Worm (Caenorhabditis elegans) whole organism, L1 larva: Measurements from ENCODE around the gene K12H6.8.

Experiments used
- alr-1 ChIP-seq: fragments of 200-800 bp; sonication (Bioruptor generic); optimal IDR thresholded peaks from 2 replicates; lab custom pipeline; 2018; ENCODE audit warnings: borderline replicate concordance, mild to moderate bottlenecking, missing genetic modification characterization, missing compliant biosample characterization
- aly-2 ChIP-seq: fragments of 150-350 bp; optimal IDR thresholded peaks from 2 replicates; lab custom pipeline; 2014; ENCODE audit warnings: missing biosample characterization, missing genetic modification characterization
- blmp-1 ChIP-seq: fragments of 150-350 bp; optimal IDR thresholded peaks from 2 replicates; lab custom pipeline; 2014; ENCODE audit warnings: missing biosample characterization, missing genetic modification characterization
- ceh-63 ChIP-seq: fragments of 200-800 bp; sonication (Bioruptor generic); optimal IDR thresholded peaks from 2 replicates; lab custom pipeline; 2018; ENCODE audit warnings: mild to moderate bottlenecking, missing genetic modification characterization, missing compliant biosample characterization
- ceh-8 ChIP-seq: fragments of 200-800 bp; sonication (Bioruptor generic); optimal IDR thresholded peaks from 2 replicates; lab custom pipeline; 2018; ENCODE audit warnings: mild to moderate bottlenecking, missing genetic modification characterization, moderate library complexity, missing compliant biosample characterization
- ceh-82 ChIP-seq, 3 experiments: fragments of 150-350 bp in 1 of 3; sonication (generic microtip) in 2 of 3; optimal IDR thresholded peaks; 2 replicates each; lab custom pipeline; 2014 to 2017; ENCODE audit warnings: missing biosample characterization in 3 of 3, missing genetic modification characterization in 3 of 3
- ceh-88 ChIP-seq: fragments of 200-800 bp; sonication (Bioruptor generic); IDR thresholded peaks from 2 replicates; pipeline ENCODE4 v1.3.6; 2022; ENCODE audit warnings: missing genetic modification characterization, missing compliant biosample characterization
- ceh-90 ChIP-seq: sonication (generic microtip); optimal IDR thresholded peaks from 2 replicates; lab custom pipeline; 2016; ENCODE audit warnings: missing genetic modification characterization, missing compliant biosample characterization
- ces-1 ChIP-seq: fragments of 150-350 bp; optimal IDR thresholded peaks from 2 replicates; lab custom pipeline; 2014; ENCODE audit warnings: missing biosample characterization, missing genetic modification reagents, missing genetic modification characterization
- efl-1 ChIP-seq, 4 experiments: fragments of 150-350 bp; optimal IDR thresholded peaks in 3 of 4; peaks in 1 of 4; 1 replicate in 1 of 4; 2 replicates in 3 of 4; lab custom pipeline; 2014; ENCODE audit warnings: missing biosample characterization in 2 of 4, missing genetic modification characterization in 2 of 4, missing genetic modification reagents in 2 of 4
- efl-3 ChIP-seq: fragments of 200-800 bp; sonication (Bioruptor generic); optimal IDR thresholded peaks from 2 replicates; lab custom pipeline; 2018; ENCODE audit warnings: mild to moderate bottlenecking, missing genetic modification characterization, missing compliant biosample characterization
- egl-13 ChIP-seq: sonication (generic microtip); optimal IDR thresholded peaks from 2 replicates; lab custom pipeline; 2016; ENCODE audit warnings: missing genotype, missing genetic modification reagents, missing genetic modification characterization, missing compliant biosample characterization
- egl-27 ChIP-seq, 2 experiments: fragments of 150-350 bp in 1 of 2; sonication (generic microtip); optimal IDR thresholded peaks; 3 replicates each; lab custom pipeline; 2017 to 2018; ENCODE audit warnings: missing biosample characterization in 2 of 2, missing genetic modification characterization in 2 of 2, missing genetic modification reagents in 2 of 2
- elt-3 ChIP-seq, 6 experiments: fragments of 150-350 bp in 1 of 6; sonication (generic microtip); optimal IDR thresholded peaks; 2 replicates each; lab custom pipeline; 2017 to 2018; ENCODE audit warnings: missing biosample characterization in 6 of 6, missing genetic modification characterization in 6 of 6, inconsistent platforms in 1 of 6
- ets-5 ChIP-seq: fragments of 200-800 bp; sonication (Bioruptor generic); IDR thresholded peaks from 2 replicates; pipeline ENCODE4 v1.3.6; 2022; ENCODE audit warnings: missing genetic modification characterization, missing compliant biosample characterization
- fkh-4 ChIP-seq: sonication (generic microtip); optimal IDR thresholded peaks from 2 replicates; lab custom pipeline; 2016; ENCODE audit warnings: missing compliant biosample characterization, missing genetic modification characterization, borderline replicate concordance
- fos-1 ChIP-seq: fragments of 150-350 bp; optimal IDR thresholded peaks from 2 replicates; lab custom pipeline; 2014; ENCODE audit warnings: missing biosample characterization, missing genetic modification characterization
- hlh-17 ChIP-seq: fragments of 200-800 bp; sonication (Bioruptor generic); optimal IDR thresholded peaks from 2 replicates; lab custom pipeline; 2018; ENCODE audit warnings: missing genetic modification characterization, mild to moderate bottlenecking, missing compliant biosample characterization, moderate library complexity, borderline replicate concordance
- hpl-2 ChIP-seq: fragments of 150-350 bp; optimal IDR thresholded peaks from 2 replicates; lab custom pipeline; 2014; ENCODE audit warnings: missing biosample characterization, missing genetic modification reagents, missing genetic modification characterization
- lin-13 ChIP-seq: fragments of 150-350 bp; optimal IDR thresholded peaks from 2 replicates; lab custom pipeline; 2014; ENCODE audit warnings: missing biosample characterization, missing genetic modification reagents, missing genetic modification characterization
- lin-14 ChIP-seq: fragments of 200-800 bp; sonication (Bioruptor generic); optimal IDR thresholded peaks from 2 replicates; lab custom pipeline; 2018; ENCODE audit warnings: mild to moderate bottlenecking, missing genetic modification characterization, moderate library complexity, missing compliant biosample characterization
- lin-15B ChIP-seq: fragments of 150-350 bp; sonication (generic microtip); optimal IDR thresholded peaks from 3 replicates; lab custom pipeline; 2014; ENCODE audit warnings: missing biosample characterization, missing genetic modification characterization
- lin-35 ChIP-seq, 2 experiments: fragments of 150-350 bp; optimal IDR thresholded peaks; 2 replicates each; lab custom pipeline; 2014; ENCODE audit warnings: missing biosample characterization in 2 of 2, missing genetic modification characterization in 2 of 2, missing genetic modification reagents in 2 of 2
- lin-39 ChIP-seq: fragments of 150-350 bp; optimal IDR thresholded peaks from 2 replicates; lab custom pipeline; 2014; ENCODE audit warnings: missing biosample characterization, missing genetic modification reagents, missing genetic modification characterization
- lir-3 ChIP-seq: sonication (generic microtip); optimal IDR thresholded peaks from 2 replicates; lab custom pipeline; 2016; ENCODE audit warnings: mild to moderate bottlenecking, missing genetic modification characterization, moderate library complexity, missing compliant biosample characterization; ENCODE audit not compliant: poor library complexity
- mdl-1 ChIP-seq, 2 experiments: fragments of 150-350 bp; optimal IDR thresholded peaks; 2 replicates each; lab custom pipeline; 2014 to 2017; ENCODE audit warnings: missing biosample characterization in 2 of 2, missing genetic modification characterization in 2 of 2, inconsistent platforms in 1 of 2
- mef-2 ChIP-seq: fragments of 150-350 bp; optimal IDR thresholded peaks from 2 replicates; lab custom pipeline; 2014; ENCODE audit warnings: missing biosample characterization, missing genetic modification characterization
- mep-1 ChIP-seq: fragments of 150-350 bp; optimal IDR thresholded peaks from 2 replicates; lab custom pipeline; 2014; ENCODE audit warnings: missing biosample characterization, missing genetic modification characterization
- nhr-12 ChIP-seq: sonication (generic microtip); optimal IDR thresholded peaks from 2 replicates; lab custom pipeline; 2017; ENCODE audit warnings: missing biosample characterization, missing genetic modification characterization
- nhr-19 ChIP-seq: fragments of 200-800 bp; sonication (Bioruptor generic); conservative IDR thresholded peaks from 2 replicates; pipeline ENCODE4 v1.3.6; 2022; ENCODE audit warnings: missing genetic modification characterization, missing compliant biosample characterization
- nhr-20 ChIP-seq: sonication (generic microtip); optimal IDR thresholded peaks from 2 replicates; lab custom pipeline; 2016; ENCODE audit warnings: mild to moderate bottlenecking, missing genetic modification characterization, missing compliant biosample characterization
- nhr-84 ChIP-seq: sonication (generic microtip); optimal IDR thresholded peaks from 2 replicates; lab custom pipeline; 2017; ENCODE audit warnings: missing biosample characterization, missing genetic modification characterization
- nhr-85 ChIP-seq: sonication (generic microtip); peaks from one replicate; lab custom pipeline; 2016; ENCODE audit warnings: missing genetic modification characterization, inconsistent platforms, missing compliant biosample characterization
- pag-3 ChIP-seq: sonication (generic microtip); optimal IDR thresholded peaks from 2 replicates; lab custom pipeline; 2017; ENCODE audit warnings: missing genetic modification characterization, mild to moderate bottlenecking, missing compliant biosample characterization, antibody characterized with exemption, borderline replicate concordance; ENCODE audit not compliant: insufficient read depth
- rnt-1 ChIP-seq: sonication (generic microtip); optimal IDR thresholded peaks from 2 replicates; lab custom pipeline; 2016; ENCODE audit warnings: mild to moderate bottlenecking, missing genetic modification characterization, moderate library complexity, missing compliant biosample characterization
- snu-23 ChIP-seq: sonication (generic microtip); optimal IDR thresholded peaks from 2 replicates; lab custom pipeline; 2016; ENCODE audit warnings: missing genetic modification characterization, missing compliant biosample characterization
- swsn-7 ChIP-seq: sonication (generic microtip); optimal IDR thresholded peaks from 2 replicates; lab custom pipeline; 2016; ENCODE audit warnings: missing genetic modification characterization, missing compliant biosample characterization
- tlp-1 ChIP-seq: fragments of 150-350 bp; optimal IDR thresholded peaks from 2 replicates; lab custom pipeline; 2014; ENCODE audit warnings: missing biosample characterization, missing genetic modification characterization
- unc-130 ChIP-seq: fragments of 150-350 bp; optimal IDR thresholded peaks from 2 replicates; lab custom pipeline; 2017; ENCODE audit warnings: missing biosample characterization, missing genetic modification characterization, inconsistent platforms
- unc-62 ChIP-seq: fragments of 150-350 bp; optimal IDR thresholded peaks from 2 replicates; lab custom pipeline; 2014; ENCODE audit warnings: missing biosample characterization, missing genetic modification reagents, missing genetic modification characterization
- vab-15 ChIP-seq: sonication (generic microtip); optimal IDR thresholded peaks from 2 replicates; lab custom pipeline; 2017; ENCODE audit warnings: missing genotype, mild to moderate bottlenecking, missing genetic modification characterization, missing compliant biosample characterization
- ztf-11 ChIP-seq, 2 experiments: sonication (generic microtip); optimal IDR thresholded peaks; 2 replicates each; lab custom pipeline; 2016 to 2017; ENCODE audit warnings: missing genetic modification characterization in 2 of 2, missing biosample characterization in 1 of 2, missing compliant biosample characterization in 1 of 2
- ztf-4 ChIP-seq: fragments of 150-350 bp; optimal IDR thresholded peaks from 2 replicates; lab custom pipeline; 2014; ENCODE audit warnings: missing biosample characterization, missing genetic modification characterization

The K12H6.8 gene

DNA sequence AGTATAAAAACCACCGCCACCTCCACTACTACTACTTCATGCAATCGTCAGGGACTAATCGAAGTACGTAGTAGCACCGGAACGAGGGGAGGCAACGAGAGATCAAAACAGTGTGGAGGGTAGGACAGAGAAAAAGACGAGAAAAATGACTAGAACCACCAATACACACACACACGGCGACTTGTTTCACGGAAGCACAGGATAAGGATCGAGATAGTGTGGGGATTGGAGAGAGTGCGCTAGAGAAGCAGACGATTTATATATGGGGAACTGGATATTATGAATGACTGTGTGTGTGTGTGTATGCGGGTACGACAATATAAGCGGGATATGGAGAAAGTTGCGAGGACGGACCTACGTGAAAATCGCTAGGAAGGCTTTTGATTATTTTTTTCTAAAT is 27.1 kb downstream of the K12H6.8 start (continued):
- TF ChIP-seq ceh-8: no peak
- TF ChIP-seq lin-14 (GFP tag; lab: Kevin White, UChicago): peak; percentile 33
- TF ChIP-seq ceh-82 (tag; optimal IDR thresholded peaks at IDR 0.05; lab: Kevin White, UChicago): no peak
- 0 out of 2 replicates have a peak, but pooled peaks have one; percentile 15 for TF ChIP-seq nhr-19 (GFP tag; lab: Robert Waterston, UW)
- no peak for TF ChIP-seq lir-3 (tag; lab: Kevin White, UChicago)
- no peak for TF ChIP-seq ztf-11 (tag; optimal IDR thresholded peaks at IDR 0.05; lab: Kevin White, UChicago)
- TF ChIP-seq vab-15 (tag; lab: Kevin White, UChicago): no peak
- no peak for TF ChIP-seq ceh-88 (GFP tag; lab: Robert Waterston, UW)
- no peak for TF ChIP-seq aly-2 (tag; lab: Kevin White, UChicago)
- no peak for TF ChIP-seq nhr-12 (tag; lab: Kevin White, UChicago)
- TF ChIP-seq efl-3 (GFP tag; lab: Kevin White, UChicago): no peak
- TF ChIP-seq mep-1 (tag; lab: Kevin White, UChicago): peak; percentile 25
- peak; percentile 7 for TF ChIP-seq swsn-7 (tag; lab: Kevin White, UChicago)
- TF ChIP-seq unc-130: no peak
- peak in 2 of 6 experiments; percentile 1 to 22 for TF ChIP-seq elt-3 (tag; optimal IDR thresholded peaks at IDR 0.05; lab: Kevin White, UChicago)
- no peak for TF ChIP-seq egl-27 (tag; optimal IDR thresholded peaks at IDR 0.05; lab: Kevin White, UChicago)
- TF ChIP-seq mdl-1 (tag; optimal IDR thresholded peaks at IDR 0.05; lab: Kevin White, UChicago): no peak
- TF ChIP-seq ets-5 (GFP tag; lab: Robert Waterston, UW): no peak
- peak; percentile 40 for TF ChIP-seq snu-23
- TF ChIP-seq blmp-1 (tag; lab: Kevin White, UChicago): peak; percentile 74
- TF ChIP-seq fos-1 (tag; lab: Kevin White, UChicago): no peak
- no peak for TF ChIP-seq hpl-2 (GFP tag; lab: Kevin White, UChicago)

DNA sequence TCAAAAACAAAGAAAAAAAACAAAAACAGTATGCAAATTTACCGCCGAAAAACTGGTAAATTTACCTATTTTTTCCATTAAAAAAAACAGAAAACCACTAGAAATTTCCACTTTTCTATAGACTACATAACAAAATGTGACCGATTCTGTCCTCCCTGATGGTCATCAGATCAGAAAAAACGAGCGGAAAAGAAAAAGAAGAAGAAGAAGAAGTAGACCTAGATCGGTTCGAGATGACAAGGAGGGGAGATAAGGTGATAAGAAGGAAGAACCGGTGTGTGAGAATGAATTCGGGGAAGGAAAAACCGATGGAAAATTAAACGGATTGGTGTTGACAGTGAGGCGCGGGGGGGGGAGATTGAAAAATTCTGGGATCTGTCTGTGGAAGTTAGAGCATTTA is 28.4 kb downstream of the K12H6.8 start:
- TF ChIP-seq blmp-1 (tag; lab: Kevin White, UChicago): peak; percentile 68
- TF ChIP-seq ceh-8: no peak
- peak in 3 of 6 experiments; percentile 7 to 84 (median 35) for TF ChIP-seq elt-3 (tag; optimal IDR thresholded peaks at IDR 0.05; lab: Kevin White, UChicago)
- TF ChIP-seq hpl-2 (GFP tag; lab: Kevin White, UChicago): no peak
- TF ChIP-seq nhr-85 (tag; lab: Kevin White, UChicago): peak; percentile 55
- no peak for TF ChIP-seq hlh-17 (GFP tag; lab: Kevin White, UChicago)
- no peak for TF ChIP-seq fkh-4 (tag; lab: Kevin White, UChicago)
- TF ChIP-seq ceh-63 (GFP tag; lab: Kevin White, UChicago): no peak
- TF ChIP-seq mef-2 (tag; lab: Kevin White, UChicago): no peak
- TF ChIP-seq lin-35 (GFP tag; optimal IDR thresholded peaks at IDR 0.05; lab: Kevin White, UChicago): peak in 1 of 2 experiments; percentile 27
- no peak for TF ChIP-seq nhr-84 (tag; lab: Kevin White, UChicago)
- TF ChIP-seq lin-13 (GFP tag; lab: Kevin White, UChicago): no peak

DNA sequence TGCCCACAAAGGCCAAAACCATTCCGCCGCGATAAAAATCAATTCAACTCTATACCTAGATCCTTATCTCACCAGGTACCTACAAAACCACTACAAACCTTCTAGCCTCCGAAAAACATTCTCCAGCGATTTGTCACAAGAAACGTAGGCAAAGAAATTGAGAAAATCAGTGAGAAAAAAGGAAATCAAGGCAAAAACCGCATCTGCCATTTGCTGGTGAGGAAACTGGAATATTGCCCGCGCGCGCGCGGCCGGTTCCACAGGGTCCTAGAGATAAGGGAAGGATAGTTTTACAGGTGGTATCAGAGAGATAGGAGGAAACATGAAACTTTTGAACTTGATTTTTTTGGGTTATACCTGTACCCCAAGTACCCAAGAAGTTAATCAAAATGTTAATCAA is 29.9 kb downstream of the K12H6.8 start:
- TF ChIP-seq ces-1 (GFP tag; lab: Kevin White, UChicago): no peak
- peak; percentile 53 for TF ChIP-seq lin-14 (GFP tag; lab: Kevin White, UChicago)
- no peak for TF ChIP-seq ztf-4 (tag; lab: Kevin White, UChicago)
- TF ChIP-seq blmp-1 (tag; lab: Kevin White, UChicago): peak; percentile 79
- TF ChIP-seq elt-3 (tag; optimal IDR thresholded peaks at IDR 0.05; lab: Kevin White, UChicago): peak; percentile 16 to 88 (median 73)
- TF ChIP-seq pag-3: peak; percentile 90
- TF ChIP-seq snu-23: peak; percentile 7
- TF ChIP-seq rnt-1 (tag; lab: Kevin White, UChicago): peak; percentile 29
- TF ChIP-seq lin-39 (tag; lab: Kevin White, UChicago): no peak
- TF ChIP-seq tlp-1 (tag; lab: Kevin White, UChicago): no peak
- no peak for TF ChIP-seq lin-15B
- no peak for TF ChIP-seq efl-1 (optimal IDR thresholded peaks at IDR 0.05; lab: Kevin White, UChicago)
- TF ChIP-seq efl-1 (GFP tag; optimal IDR thresholded peaks at IDR 0.05 in 1 of 2; lab: Kevin White, UChicago): peak in 1 of 2 experiments; percentile 66
- peak; percentile 35 for TF ChIP-seq nhr-20 (tag; lab: Kevin White, UChicago)
- TF ChIP-seq unc-62 (GFP tag; lab: Kevin White, UChicago): no peak
- no peak for TF ChIP-seq alr-1 (tag; lab: Kevin White, UChicago)
- TF ChIP-seq nhr-85 (tag; lab: Kevin White, UChicago): peak; percentile 85
- TF ChIP-seq egl-13 (tag; lab: Kevin White, UChicago): no peak
- no peak for TF ChIP-seq ceh-90 (tag; lab: Kevin White, UChicago)
- TF ChIP-seq, all 84 proteins: peak for 9
